Fruit fly (Drosophila melanogaster): ENCODE data around the gene ver.

Gene ver

dm6 chr3L:12486175-12486574, 37.6 kb upstream of the ver start:
- no peak for TF ChIP-seq Pif1A (GFP tag; optimal IDR thresholded peaks at IDR 0.05)
- TF ChIP-seq rn (GFP tag; IDR thresholded peaks at IDR 0.05) = no peak
- TF ChIP-seq EcR (GFP tag; optimal IDR thresholded peaks at IDR 0.05) = no peak
- no peak for TF ChIP-seq D1 (tag; optimal IDR thresholded peaks at IDR 0.05)
- no peak for TF ChIP-seq CG4496 (GFP tag; IDR thresholded peaks at IDR 0.05)
- TF ChIP-seq CG12605 (GFP tag; IDR thresholded peaks at IDR 0.05) = no peak
- no peak for TF ChIP-seq Snoo (tag; optimal IDR thresholded peaks at IDR 0.05)
- no peak for TF ChIP-seq CG34367 (tag; optimal IDR thresholded peaks at IDR 0.05)
- no peak for TF ChIP-seq CG32121 (GFP tag; IDR thresholded peaks at IDR 0.05)
- TF ChIP-seq CG13204 (GFP tag; optimal IDR thresholded peaks at IDR 0.05) = no peak
- TF ChIP-seq CG15710 (tag; optimal IDR thresholded peaks at IDR 0.05) = no peak
- no peak for TF ChIP-seq fd96Ca (GFP tag; IDR thresholded peaks at IDR 0.05)
- no peak for TF ChIP-seq CG8301 (tag; optimal IDR thresholded peaks at IDR 0.05)
- TF ChIP-seq CG8159 (tag; optimal IDR thresholded peaks at IDR 0.05) = no peak
- no peak for TF ChIP-seq gl (tag; optimal IDR thresholded peaks at IDR 0.05)

- TF ChIP-seq CG32121 (GFP tag; IDR thresholded peaks at IDR 0.05) (0 out of 2 replicates have a peak, but pooled peaks have one; percentile 20), CG34367 (tag; optimal IDR thresholded peaks at IDR 0.05) (no peak), CG9948 (tag; optimal IDR thresholded peaks at IDR 0.05) (no peak), Ets98B (GFP tag; IDR thresholded peaks at IDR 0.05) (peak; percentile 53; the same call in 1 of the 2 replicates), fd96Ca (GFP tag; IDR thresholded peaks at IDR 0.05) (peak; percentile 44; the same call in 1 of the 3 replicates), CG8301 (tag; optimal IDR thresholded peaks at IDR 0.05) (no peak), CG4496 (GFP tag; IDR thresholded peaks at IDR 0.05) (no peak), CG15710 (tag; optimal IDR thresholded peaks at IDR 0.05) (no peak), Pif1A (GFP tag; optimal IDR thresholded peaks at IDR 0.05) (no peak), CG8159 (tag; optimal IDR thresholded peaks at IDR 0.05) (no peak), CG17806 (tag; optimal IDR thresholded peaks at IDR 0.05) (no peak), D1 (tag; optimal IDR thresholded peaks at IDR 0.05) (no peak), CG10348 (GFP tag; IDR thresholded peaks at IDR 0.05) (no peak), Snoo (tag; optimal IDR thresholded peaks at IDR 0.05) (no peak), gl (tag; optimal IDR thresholded peaks at IDR 0.05) (peak; percentile 25), EcR (GFP tag; optimal IDR thresholded peaks at IDR 0.05) (peak; percentile 87), CG13204 (GFP tag; optimal IDR thresholded peaks at IDR 0.05) (no peak), rn (GFP tag; IDR thresholded peaks at IDR 0.05) (no peak), CG14655 (GFP tag; optimal IDR thresholded peaks at IDR 0.05) (no peak), CG12605 (GFP tag; IDR thresholded peaks at IDR 0.05) (peak; percentile 46), Pif1B (GFP tag; optimal IDR thresholded peaks at IDR 0.05) (peak; percentile 52)
Observed at dm6 chr3L:12489952-12490351, 33.8 kb upstream of the ver start.

dm6 chr3L:12490418-12491035, 33.3 kb upstream of the ver start, which contains the start of gene CG10660:
CG10660 (minus strand) TSS chr3L:12490676.
- TF ChIP-seq Pif1B (GFP tag; optimal IDR thresholded peaks at IDR 0.05) (peak; percentile 96), CG17806 (tag; optimal IDR thresholded peaks at IDR 0.05) (peak; percentile 89), CG8159 (tag; optimal IDR thresholded peaks at IDR 0.05) (peak; percentile 89), Ets98B (GFP tag; IDR thresholded peaks at IDR 0.05) (peak; percentile 97), D1 (tag; optimal IDR thresholded peaks at IDR 0.05) (peak; percentile 69), EcR (GFP tag; optimal IDR thresholded peaks at IDR 0.05) (peak; percentile 50), CG14655 (GFP tag; optimal IDR thresholded peaks at IDR 0.05) (peak; percentile 94), rn (GFP tag; IDR thresholded peaks at IDR 0.05) (peak; percentile 81; the same call in 1 of the 2 replicates), CG12605 (GFP tag; IDR thresholded peaks at IDR 0.05) (peak; percentile 93), CG9948 (tag; optimal IDR thresholded peaks at IDR 0.05) (peak; percentile 85), gl (tag; optimal IDR thresholded peaks at IDR 0.05) (peak; percentile 61), CG10348 (GFP tag; IDR thresholded peaks at IDR 0.05) (peak; percentile 79; the same call in 1 of the 2 replicates), CG13204 (GFP tag; optimal IDR thresholded peaks at IDR 0.05) (peak; percentile 60), CG4496 (GFP tag; IDR thresholded peaks at IDR 0.05) (peak; percentile 96), CG34367 (tag; optimal IDR thresholded peaks at IDR 0.05) (peak; percentile 89), Snoo (tag; optimal IDR thresholded peaks at IDR 0.05) (peak; percentile 85), CG8301 (tag; optimal IDR thresholded peaks at IDR 0.05) (peak; percentile 94), CG15710 (tag; optimal IDR thresholded peaks at IDR 0.05) (peak; percentile 87), Pif1A (GFP tag; optimal IDR thresholded peaks at IDR 0.05) (peak; percentile 94), CG32121 (GFP tag; IDR thresholded peaks at IDR 0.05) (peak; percentile 95), fd96Ca (GFP tag; IDR thresholded peaks at IDR 0.05) (peak; percentile 96)

- TF ChIP-seq gl (tag; optimal IDR thresholded peaks at IDR 0.05) = no peak
- TF ChIP-seq CG34367 (tag; optimal IDR thresholded peaks at IDR 0.05) = no peak
- no peak for TF ChIP-seq CG17806 (tag; optimal IDR thresholded peaks at IDR 0.05)
- no peak for TF ChIP-seq Pif1A (GFP tag; optimal IDR thresholded peaks at IDR 0.05)
- TF ChIP-seq CG32121 (GFP tag; IDR thresholded peaks at IDR 0.05) = no peak
- TF ChIP-seq CG12605 (GFP tag; IDR thresholded peaks at IDR 0.05) = no peak
- TF ChIP-seq CG10348 (GFP tag; IDR thresholded peaks at IDR 0.05) = no peak
- no peak for TF ChIP-seq EcR (GFP tag; optimal IDR thresholded peaks at IDR 0.05)
- no peak for TF ChIP-seq CG8159 (tag; optimal IDR thresholded peaks at IDR 0.05)
Observed at dm6 chr3L:12494273-12494672, 29.5 kb upstream of the ver start.

dm6 chr3L:12495312-12495725, 28.5 kb upstream of the ver start:
- TF ChIP-seq CG9948 (tag; optimal IDR thresholded peaks at IDR 0.05) (peak; percentile 82), CG8159 (tag; optimal IDR thresholded peaks at IDR 0.05) (peak; percentile 87), fd96Ca (GFP tag; IDR thresholded peaks at IDR 0.05) (peak; percentile 69; the same call in 2 of the 3 replicates), CG10348 (GFP tag; IDR thresholded peaks at IDR 0.05) (peak; percentile 20; the same call in 1 of the 2 replicates), Snoo (tag; optimal IDR thresholded peaks at IDR 0.05) (peak; percentile 86), Ets98B (GFP tag; IDR thresholded peaks at IDR 0.05) (peak; percentile 67), CG17806 (tag; optimal IDR thresholded peaks at IDR 0.05) (peak; percentile 76), CG14655 (GFP tag; optimal IDR thresholded peaks at IDR 0.05) (peak; percentile 95), Pif1A (GFP tag; optimal IDR thresholded peaks at IDR 0.05) (peak; percentile 84), CG12605 (GFP tag; IDR thresholded peaks at IDR 0.05) (0 out of 2 replicates have a peak, but pooled peaks have one; percentile 20), Pif1B (GFP tag; optimal IDR thresholded peaks at IDR 0.05) (peak; percentile 83), CG4496 (GFP tag; IDR thresholded peaks at IDR 0.05) (no peak; the same call in none of the 3 replicates), rn (GFP tag; IDR thresholded peaks at IDR 0.05) (0 out of 2 replicates have a peak, but pooled peaks have one; percentile 25), CG32121 (GFP tag; IDR thresholded peaks at IDR 0.05) (peak; percentile 73), CG8301 (tag; optimal IDR thresholded peaks at IDR 0.05) (peak; percentile 92), CG13204 (GFP tag; optimal IDR thresholded peaks at IDR 0.05) (no peak), CG34367 (tag; optimal IDR thresholded peaks at IDR 0.05) (peak; percentile 75), EcR (GFP tag; optimal IDR thresholded peaks at IDR 0.05) (no peak), D1 (tag; optimal IDR thresholded peaks at IDR 0.05) (peak; percentile 75), gl (tag; optimal IDR thresholded peaks at IDR 0.05) (peak; percentile 60), CG15710 (tag; optimal IDR thresholded peaks at IDR 0.05) (peak; percentile 85)

Measured in whole organism, pupa.